Worm (Caenorhabditis elegans) whole organism, young adult: ENCODE data around the gene F35A5.8.

Experiments used
- C06A6.2 ChIP-seq: fragments of 200-800 bp; sonication (Bioruptor generic); conservative IDR thresholded peaks from 2 replicates; pipeline ENCODE4 v1.3.6; 2022; ENCODE audit warnings: missing genetic modification characterization, missing compliant biosample characterization
- C17E4.6 ChIP-seq: fragments of 200-800 bp; sonication (Bioruptor generic); IDR thresholded peaks from 2 replicates; pipeline ENCODE4 v1.3.6; 2022; ENCODE audit warnings: missing genetic modification reagents, missing genetic modification characterization, missing compliant biosample characterization
- F10E7.11 ChIP-seq: sonication (generic microtip); optimal IDR thresholded peaks from 2 replicates; lab custom pipeline; 2017; ENCODE audit warnings: mild to moderate bottlenecking, missing genetic modification characterization, moderate library complexity, missing compliant biosample characterization
- F39B2.1 ChIP-seq: fragments of 200-800 bp; sonication (Bioruptor generic); IDR thresholded peaks from 2 replicates; pipeline ENCODE4 v1.3.6; 2022; ENCODE audit warnings: missing genetic modification reagents, missing genetic modification characterization, missing compliant biosample characterization
- K12H6.12 ChIP-seq: fragments of 200-800 bp; sonication (Bioruptor generic); optimal IDR thresholded peaks from 2 replicates; lab custom pipeline; 2018; ENCODE audit warnings: mild to moderate bottlenecking, missing genetic modification characterization, missing compliant biosample characterization
- Y53G8AR.9 ChIP-seq: fragments of 200-800 bp; sonication (Bioruptor generic); conservative IDR thresholded peaks from 2 replicates; pipeline ENCODE4 v1.3.6; 2022; ENCODE audit warnings: missing genetic modification reagents, missing genetic modification characterization, missing compliant biosample characterization
- attf-5 ChIP-seq: fragments of 200-800 bp; sonication (Bioruptor generic); optimal IDR thresholded peaks from 2 replicates; lab custom pipeline; 2018; ENCODE audit warnings: mild to moderate bottlenecking, missing genetic modification characterization, missing compliant biosample characterization
- bed-1 ChIP-seq: fragments of 200-800 bp; sonication (Bioruptor generic); IDR thresholded peaks from 2 replicates; pipeline ENCODE4 v1.3.6; 2022; ENCODE audit warnings: missing genetic modification reagents, missing genetic modification characterization, missing compliant biosample characterization
- chd-7 ChIP-seq: sonication (generic microtip); optimal IDR thresholded peaks from 2 replicates; lab custom pipeline; 2016; ENCODE audit warnings: mild to moderate bottlenecking, missing genetic modification characterization, moderate library complexity, missing compliant biosample characterization
- egrh-3 ChIP-seq: fragments of 200-800 bp; sonication (Bioruptor generic); IDR thresholded peaks from 2 replicates; pipeline ENCODE4 v1.3.6; 2022; ENCODE audit warnings: missing genetic modification reagents, missing genetic modification characterization, missing compliant biosample characterization
- ekl-4 ChIP-seq: fragments of 200-800 bp; sonication (Bioruptor generic); IDR thresholded peaks from 2 replicates; pipeline ENCODE4 v1.3.6; 2022; ENCODE audit warnings: missing genetic modification reagents, missing genetic modification characterization, missing compliant biosample characterization
- ets-4 ChIP-seq: fragments of 200-800 bp; sonication (Bioruptor generic); optimal IDR thresholded peaks from 2 replicates; lab custom pipeline; 2018; ENCODE audit warnings: mild to moderate bottlenecking, missing genetic modification characterization, missing compliant biosample characterization
- fkh-3 ChIP-seq: sonication (generic microtip); optimal IDR thresholded peaks from 2 replicates; lab custom pipeline; 2016; ENCODE audit warnings: mild to moderate bottlenecking, missing genetic modification characterization, missing compliant biosample characterization
- let-607 ChIP-seq, 2 experiments: fragments of 200-800 bp in 1 of 2; sonication (Bioruptor generic) in 1 of 2; sonication (generic microtip) in 1 of 2; optimal IDR thresholded peaks; 2 replicates each; lab custom pipeline; 2016 to 2018; ENCODE audit warnings: mild to moderate bottlenecking in 2 of 2, missing compliant biosample characterization in 2 of 2, missing genetic modification characterization in 2 of 2, moderate library complexity in 2 of 2, missing genotype in 1 of 2
- lin-35 ChIP-seq, 3 experiments: fragments of 150-350 bp in 2 of 3; sonication (generic microtip) in 1 of 3; optimal IDR thresholded peaks; 2 replicates each; lab custom pipeline; 2014 to 2018; ENCODE audit warnings: missing biosample characterization in 3 of 3, missing genetic modification characterization in 3 of 3, missing genetic modification reagents in 3 of 3
- madf-10 ChIP-seq: sonication (generic microtip); optimal IDR thresholded peaks from 2 replicates; lab custom pipeline; 2016; ENCODE audit warnings: mild to moderate bottlenecking, missing genetic modification characterization, missing compliant biosample characterization
- mes-4 ChIP-seq: sonication (generic microtip); optimal IDR thresholded peaks from 2 replicates; lab custom pipeline; 2016; ENCODE audit warnings: missing genotype, missing genetic modification characterization, missing compliant biosample characterization
- mxl-1 ChIP-seq: sonication (generic microtip); optimal IDR thresholded peaks from 2 replicates; lab custom pipeline; 2016; ENCODE audit warnings: missing genetic modification characterization, missing compliant biosample characterization
- nfya-1 ChIP-seq: sonication (generic microtip); optimal IDR thresholded peaks from 2 replicates; lab custom pipeline; 2017; ENCODE audit warnings: antibody characterized with exemption, missing compliant biosample characterization, missing genetic modification characterization, borderline replicate concordance; ENCODE audit not compliant: insufficient read depth
- nfya-2 ChIP-seq: fragments of 200-800 bp; sonication (Bioruptor generic); IDR thresholded peaks from 2 replicates; pipeline ENCODE4 v1.3.6; 2022; ENCODE audit warnings: missing genetic modification reagents, missing genetic modification characterization, missing compliant biosample characterization
- nfyb-1 ChIP-seq: fragments of 200-800 bp; sonication (Bioruptor generic); IDR thresholded peaks from 2 replicates; pipeline ENCODE4 v1.3.6; 2022; ENCODE audit warnings: missing genetic modification reagents, missing genetic modification characterization, missing compliant biosample characterization
- repo-1 ChIP-seq: sonication (generic microtip); optimal IDR thresholded peaks from 2 replicates; lab custom pipeline; 2017; ENCODE audit warnings: mild to moderate bottlenecking, missing genetic modification characterization, missing compliant biosample characterization
- snpc-1.3 ChIP-seq: sonication (generic microtip); optimal IDR thresholded peaks from 2 replicates; lab custom pipeline; 2017; ENCODE audit warnings: missing genetic modification characterization, mild to moderate bottlenecking, missing compliant biosample characterization, antibody characterized with exemption, moderate library complexity, missing genotype, missing genetic modification reagents; ENCODE audit not compliant: insufficient read depth
- sptf-2 ChIP-seq: fragments of 200-800 bp; sonication (Bioruptor generic); optimal IDR thresholded peaks from 2 replicates; lab custom pipeline; 2018; ENCODE audit warnings: mild to moderate bottlenecking, missing genetic modification characterization, missing compliant biosample characterization
- zfh-2 ChIP-seq: fragments of 200-800 bp; sonication (Bioruptor generic); conservative IDR thresholded peaks from 2 replicates; pipeline ENCODE4 v1.3.6; 2022; ENCODE audit warnings: missing genetic modification reagents, missing genetic modification characterization, missing compliant biosample characterization

The F35A5.8 gene

DNA sequence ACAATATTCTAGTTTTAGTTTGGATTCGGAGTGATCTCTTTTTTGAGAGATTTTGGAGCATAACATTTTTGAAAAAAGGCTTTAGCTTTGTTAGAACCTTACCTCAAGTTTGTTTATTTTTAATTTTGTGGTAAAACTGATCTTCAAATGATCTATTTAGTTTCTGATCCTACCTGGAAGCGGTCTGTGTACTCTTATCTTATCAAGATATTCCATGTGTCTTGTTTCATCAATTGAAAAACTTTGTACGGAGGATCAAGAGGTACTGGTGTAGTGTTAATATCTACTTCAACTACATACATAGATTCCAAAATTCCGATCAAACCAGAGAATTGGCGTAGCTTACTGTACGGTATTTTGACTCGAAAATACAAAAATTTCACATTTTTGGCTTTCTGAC, 47.5 kb downstream of the F35A5.8 start:
- TF ChIP-seq F39B2.1 (GFP tag; lab: Robert Waterston, UW) (no peak), let-607 (tag; optimal IDR thresholded peaks at IDR 0.05; lab: Kevin White, UChicago) (no peak), lin-35 (GFP tag; optimal IDR thresholded peaks at IDR 0.05; lab: Kevin White, UChicago) (no peak), mxl-1 (tag; lab: Kevin White, UChicago) (no peak), Y53G8AR.9 (no peak), ets-4 (GFP tag; lab: Kevin White, UChicago) (no peak), madf-10 (no peak), repo-1 (tag; lab: Kevin White, UChicago) (no peak), attf-5 (GFP tag; lab: Kevin White, UChicago) (no peak), F10E7.11 (tag; lab: Kevin White, UChicago) (no peak), K12H6.12 (tag; lab: Kevin White, UChicago) (no peak), C17E4.6 (GFP tag; lab: Robert Waterston, UW) (no peak), ekl-4 (GFP tag; lab: Robert Waterston, UW) (no peak), snpc-1.3 (tag; lab: Kevin White, UChicago) (no peak), chd-7 (tag; lab: Kevin White, UChicago) (no peak), sptf-2 (GFP tag; lab: Kevin White, UChicago) (no peak), mes-4 (tag; lab: Kevin White, UChicago) (no peak)
- TF ChIP-seq, all 124 proteins: peak for 0

DNA sequence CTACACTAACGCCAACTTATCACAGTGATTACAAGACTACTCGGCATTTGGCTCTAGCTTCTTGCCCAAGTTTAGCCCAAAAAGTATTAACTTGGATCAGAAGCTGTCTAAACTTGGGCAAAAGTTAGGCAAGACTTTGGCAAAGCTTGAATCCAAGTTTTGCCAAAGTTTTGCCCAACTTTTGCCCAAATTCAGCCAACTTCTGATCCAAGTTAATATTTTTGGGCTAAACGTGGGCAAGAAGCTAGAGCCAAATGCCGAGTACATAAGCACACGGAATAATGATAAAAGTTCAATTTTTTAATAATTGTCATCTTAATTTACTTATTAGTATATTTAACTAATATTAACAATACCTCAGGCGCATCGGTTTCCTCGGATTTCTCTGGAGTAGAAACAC, 48.2 kb downstream of the F35A5.8 start:
- TF ChIP-seq bed-1 (GFP tag; lab: Robert Waterston, UW) (0 out of 2 replicates have a peak, but pooled peaks have one; percentile 56), nfya-2 (peak; percentile 58; the same call in 1 of the 2 replicates)
- TF ChIP-seq, all 124 proteins: peak for 2; not testable (repeated sequence) for 122

DNA sequence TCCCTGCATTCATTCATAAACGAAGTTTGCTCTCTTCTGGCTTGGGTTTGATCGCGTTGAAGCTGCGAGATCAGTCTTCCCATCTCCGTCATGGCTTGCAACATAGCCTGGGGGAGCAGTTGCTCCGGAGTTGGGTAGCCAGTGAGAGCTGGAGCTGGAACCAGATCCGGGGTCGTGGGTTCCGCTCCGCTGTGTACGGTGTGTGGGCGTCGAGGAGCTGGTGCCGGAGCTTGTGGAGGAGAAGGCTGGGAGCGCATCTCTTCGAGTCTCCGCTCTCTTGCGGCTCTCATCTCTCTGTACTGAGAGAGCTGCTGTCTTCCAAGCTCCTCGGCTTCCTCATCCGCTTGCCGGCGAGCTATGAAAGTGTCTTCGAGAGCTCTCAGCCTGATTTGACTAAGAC, 50.8 kb downstream of the F35A5.8 start:
- TF ChIP-seq nfyb-1 (GFP tag; lab: Robert Waterston, UW) (0 out of 2 replicates have a peak, but pooled peaks have one; percentile 8), egrh-3 (GFP tag; lab: Robert Waterston, UW) (peak; percentile 82), zfh-2 (GFP tag; lab: Robert Waterston, UW) (peak; percentile 69; the same call in 1 of the 2 replicates), nfya-1 (no peak), fkh-3 (tag; lab: Kevin White, UChicago) (peak; percentile 15)

DNA sequence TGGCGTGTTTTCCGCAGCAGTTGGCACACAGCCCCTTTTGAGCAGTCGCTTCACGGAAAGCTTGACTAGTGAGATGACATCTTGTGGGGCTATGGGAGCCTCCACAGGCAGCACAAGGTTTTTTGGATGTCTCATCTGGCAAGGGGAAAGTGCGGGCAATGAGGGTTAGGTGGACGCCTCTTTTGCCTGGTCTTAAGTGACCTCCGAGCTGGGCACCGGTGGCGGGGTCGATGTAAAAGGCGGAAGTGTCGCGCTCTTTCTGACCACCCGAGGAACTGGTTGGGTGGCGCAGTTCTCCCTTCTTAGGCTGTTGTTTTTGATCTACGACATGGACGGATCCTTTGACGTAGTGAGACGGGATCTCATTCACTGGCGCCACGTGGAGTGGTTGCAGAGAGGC, 51.9 kb downstream of the F35A5.8 start:
- TF ChIP-seq zfh-2 (GFP tag; lab: Robert Waterston, UW) (peak; percentile 67), C06A6.2 (GFP tag; lab: Robert Waterston, UW) (no peak)
